Fruit fly (Drosophila melanogaster) whole organism: Measurements from ENCODE around the gene CG42724.

Experiments
- CG8478 ChIP-seq: fragments of >200 bp; optimal IDR thresholded peaks from 2 replicates; lab custom pipeline; 2018; ENCODE audit warnings: inconsistent platforms
- Dll ChIP-seq: fragments of >200 bp; optimal IDR thresholded peaks from 2 replicates; lab custom pipeline; 2017
- EcR ChIP-seq, 2 experiments: fragments of >200 bp; optimal IDR thresholded peaks; 2 replicates each; lab custom pipeline; 2017; ENCODE audit warnings: missing biosample characterization in 2 of 2, missing genetic modification characterization in 2 of 2, missing genetic modification reagents in 2 of 2
- pan ChIP-seq: fragments of >200 bp; optimal IDR thresholded peaks from 2 replicates; lab custom pipeline; 2017
- psq ChIP-seq: fragments of >200 bp; optimal IDR thresholded peaks from 2 replicates; lab custom pipeline; 2017
- usp ChIP-seq: fragments of >200 bp; optimal IDR thresholded peaks from 2 replicates; lab custom pipeline; 2017; ENCODE audit warnings: missing biosample characterization, missing genetic modification characterization, mixed read lengths

CG42724 gene

DNA sequence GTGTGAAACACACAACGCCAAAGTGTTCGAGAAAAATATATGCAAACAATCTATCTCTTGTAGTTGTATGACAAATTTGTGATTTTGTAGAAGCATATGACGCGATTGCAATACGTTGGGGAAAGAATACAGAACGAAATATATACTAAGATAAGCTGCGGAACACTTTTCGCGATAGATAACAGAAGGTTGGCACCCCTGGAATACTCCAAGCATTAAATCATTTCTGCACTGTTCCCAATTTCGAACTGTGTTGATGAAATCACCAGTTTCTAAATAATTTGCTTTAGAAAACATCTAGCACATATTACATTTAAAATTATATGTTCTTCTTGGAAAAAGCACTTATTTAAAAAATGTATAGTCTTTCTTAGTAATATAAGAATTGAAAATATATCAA is 13.7 kb downstream of the CG42724 start:
- no peak for TF ChIP-seq CG8478 (lab: Kevin White, UChicago)
- no peak for TF ChIP-seq pan (lab: Kevin White, UChicago)
- TF ChIP-seq psq = no peak
- TF ChIP-seq EcR (GFP tag; optimal IDR thresholded peaks at IDR 0.05; lab: Kevin White, UChicago) = no peak
- no peak for TF ChIP-seq Dll (lab: Kevin White, UChicago)
- no peak for TF ChIP-seq usp (GFP tag; lab: Kevin White, UChicago)

DNA sequence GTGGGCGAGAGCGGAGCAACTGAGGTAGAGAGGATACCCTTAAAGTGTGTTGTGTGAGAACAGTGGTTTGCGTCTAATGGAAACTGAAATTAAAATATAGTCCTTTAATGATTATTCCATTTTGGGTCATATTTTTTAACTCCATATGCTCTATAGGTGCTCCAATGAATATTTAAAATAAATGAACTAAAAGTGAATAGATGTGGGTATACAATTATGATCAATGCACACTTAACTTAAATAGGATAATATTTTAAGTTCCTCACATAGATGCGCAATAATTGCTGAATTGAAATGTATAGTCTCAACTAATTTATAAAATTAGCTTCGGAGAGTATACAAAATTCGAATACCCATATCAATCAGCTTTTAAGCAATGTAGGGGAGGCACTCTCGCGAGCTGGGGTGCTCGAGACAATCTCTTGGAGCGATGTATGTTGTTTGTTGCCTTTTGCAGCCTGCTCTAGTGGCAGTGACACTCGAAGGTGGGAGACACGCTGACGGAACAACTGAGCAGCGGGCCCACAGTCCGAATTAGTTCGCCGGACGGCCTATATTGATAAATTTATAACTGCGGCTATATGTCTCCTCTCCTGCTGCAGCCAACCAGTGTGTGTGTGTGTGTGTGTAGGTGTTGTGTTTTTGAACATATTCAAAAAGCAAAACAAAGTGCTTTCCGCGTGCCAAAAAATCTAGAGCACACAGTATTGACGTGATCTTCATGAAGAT is 14.3 kb downstream of the CG42724 start:
- TF ChIP-seq CG8478 (lab: Kevin White, UChicago) (no peak), psq (no peak), usp (GFP tag; lab: Kevin White, UChicago) (no peak), EcR (GFP tag; optimal IDR thresholded peaks at IDR 0.05; lab: Kevin White, UChicago) (no peak), pan (lab: Kevin White, UChicago) (no peak), Dll (lab: Kevin White, UChicago) (no peak)

DNA sequence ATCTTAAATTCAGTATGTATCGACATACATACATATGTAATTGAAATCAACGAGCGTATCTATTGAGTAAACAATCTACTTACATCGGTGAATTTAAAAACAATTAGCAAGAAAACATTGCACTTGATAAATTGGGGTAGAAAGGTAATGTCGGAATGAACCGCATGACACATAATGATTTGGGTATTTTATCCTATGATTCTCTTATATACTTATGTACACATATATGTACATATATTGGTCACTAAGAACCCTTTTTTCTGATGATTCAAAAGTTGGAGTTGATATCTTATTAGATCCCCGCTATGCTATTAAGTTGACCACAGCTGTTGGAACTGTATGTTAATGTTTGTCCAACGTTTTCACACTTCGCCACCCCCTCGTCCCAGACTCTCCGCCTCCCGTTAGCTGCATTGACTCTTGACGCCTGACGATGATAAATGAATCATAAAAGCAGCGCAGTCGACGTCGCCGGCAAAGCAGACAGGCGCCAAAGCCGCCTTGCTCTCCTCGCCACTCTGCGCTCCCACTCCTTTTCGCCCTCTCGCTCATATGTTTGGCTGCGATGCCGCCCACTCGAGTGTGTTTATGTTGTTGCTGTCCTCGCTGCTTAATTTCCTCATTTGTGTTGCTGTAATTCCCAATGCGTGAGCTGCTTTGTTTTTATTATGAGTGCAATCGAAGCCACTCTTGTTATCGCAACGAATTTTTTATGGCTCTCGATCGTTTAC is 15.0 kb downstream of the CG42724 start:
- TF ChIP-seq Dll (lab: Kevin White, UChicago) = no peak
- no peak for TF ChIP-seq psq
- no peak for TF ChIP-seq usp (GFP tag; lab: Kevin White, UChicago)
- no peak for TF ChIP-seq pan (lab: Kevin White, UChicago)
- TF ChIP-seq EcR (GFP tag; optimal IDR thresholded peaks at IDR 0.05; lab: Kevin White, UChicago) = no peak
- TF ChIP-seq CG8478 (lab: Kevin White, UChicago) = no peak

dm6 chr3R:6352436-6352835 is 15.7 kb downstream of the CG42724 start:
- TF ChIP-seq CG8478 (lab: Kevin White, UChicago) = no peak
- peak; percentile 31 for TF ChIP-seq pan (lab: Kevin White, UChicago)

DNA sequence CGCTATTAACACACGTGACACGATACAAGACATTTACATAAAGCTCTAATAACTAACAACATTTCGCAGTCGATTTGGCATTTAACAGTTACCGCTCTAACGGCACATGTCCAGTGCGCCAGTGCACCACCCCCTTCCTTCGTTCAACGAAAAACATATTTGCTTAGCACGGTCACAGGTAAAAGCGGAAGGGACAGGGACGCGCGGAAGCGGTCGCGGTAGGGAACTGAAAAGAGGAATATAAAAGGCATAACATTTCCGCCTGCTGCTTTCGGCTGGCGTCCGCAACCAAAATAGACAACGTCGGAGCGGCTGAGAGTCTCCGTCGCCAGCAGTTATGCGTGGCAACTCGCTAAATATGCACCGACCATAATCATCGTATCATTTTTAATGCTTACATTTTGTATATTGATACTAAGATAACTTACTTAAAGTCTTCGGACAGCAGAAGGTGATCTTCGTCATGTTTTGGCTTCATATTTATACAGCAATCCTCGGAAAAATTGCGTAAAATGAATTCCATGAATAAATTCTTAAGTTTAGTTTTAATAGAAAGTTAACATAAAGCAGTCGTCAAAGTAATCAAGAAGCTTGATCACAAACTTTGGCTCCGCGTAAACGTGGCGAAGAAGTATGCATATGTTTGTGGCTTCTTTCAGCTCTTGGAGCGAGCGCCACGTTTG is 16.3 kb downstream of the CG42724 start:
- no peak for TF ChIP-seq pan (lab: Kevin White, UChicago)

- peak; percentile 23 for TF ChIP-seq Dll (lab: Kevin White, UChicago)
- no peak for TF ChIP-seq CG8478 (lab: Kevin White, UChicago)
These were observed 16.9 kb downstream of the CG42724 start for dm6 chr3R:6351181-6351580.

- TF ChIP-seq psq (no peak), EcR (GFP tag; optimal IDR thresholded peaks at IDR 0.05; lab: Kevin White, UChicago) (no peak), CG8478 (lab: Kevin White, UChicago) (no peak), usp (GFP tag; lab: Kevin White, UChicago) (no peak), Dll (lab: Kevin White, UChicago) (no peak), pan (lab: Kevin White, UChicago) (no peak)
These were observed 17.3 kb downstream of the CG42724 start, which contains the start of gene Pak for dm6 chr3R:6350755-6351154. Gene Pak (plus strand): TSS chr3R:6350896.

- TF ChIP-seq psq = no peak
- no peak for TF ChIP-seq EcR (GFP tag; optimal IDR thresholded peaks at IDR 0.05; lab: Kevin White, UChicago)
- TF ChIP-seq usp (GFP tag; lab: Kevin White, UChicago) = no peak
- no peak for TF ChIP-seq pan (lab: Kevin White, UChicago)
- TF ChIP-seq Dll (lab: Kevin White, UChicago) = no peak
- no peak for TF ChIP-seq CG8478 (lab: Kevin White, UChicago)
These were observed 19.1 kb downstream of the CG42724 start, which contains the start of gene Hr83 for dm6 chr3R:6348943-6349342. Gene Hr83 (plus strand): TSS chr3R:6349243.

DNA sequence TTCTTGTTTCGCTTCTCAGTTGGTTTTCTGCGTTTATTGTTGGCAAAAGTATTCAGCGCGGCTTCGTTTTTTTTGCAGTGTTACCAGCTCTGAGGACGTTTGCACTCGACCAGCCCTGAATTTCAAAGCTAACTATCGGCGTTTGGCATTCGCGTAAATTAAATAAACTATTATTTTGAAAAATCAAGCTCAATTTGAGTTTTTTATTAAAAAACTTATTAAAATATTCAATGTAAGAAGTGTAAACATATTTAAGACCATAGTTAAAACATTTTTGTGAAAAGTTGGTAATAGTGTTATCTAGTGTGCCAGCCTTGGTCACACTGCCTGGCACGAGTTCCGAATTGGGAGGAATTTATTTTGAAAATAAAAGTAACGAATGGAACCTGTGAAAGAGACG is 22.3 kb downstream of the CG42724 start, which contains the start of the genes SmD2 and CG18048:
Gene SmD2, minus strand, starts transcription at position 98 of the 400 bp plus-strand sequence.
Gene CG18048, plus strand, starts transcription at position 298 of the 400 bp plus-strand sequence.
- TF ChIP-seq Dll (lab: Kevin White, UChicago) = no peak
- no peak for TF ChIP-seq pan (lab: Kevin White, UChicago)
- no peak for TF ChIP-seq EcR (GFP tag; optimal IDR thresholded peaks at IDR 0.05; lab: Kevin White, UChicago)
- no peak for TF ChIP-seq usp (GFP tag; lab: Kevin White, UChicago)
- no peak for TF ChIP-seq CG8478 (lab: Kevin White, UChicago)
- no peak for TF ChIP-seq psq

DNA sequence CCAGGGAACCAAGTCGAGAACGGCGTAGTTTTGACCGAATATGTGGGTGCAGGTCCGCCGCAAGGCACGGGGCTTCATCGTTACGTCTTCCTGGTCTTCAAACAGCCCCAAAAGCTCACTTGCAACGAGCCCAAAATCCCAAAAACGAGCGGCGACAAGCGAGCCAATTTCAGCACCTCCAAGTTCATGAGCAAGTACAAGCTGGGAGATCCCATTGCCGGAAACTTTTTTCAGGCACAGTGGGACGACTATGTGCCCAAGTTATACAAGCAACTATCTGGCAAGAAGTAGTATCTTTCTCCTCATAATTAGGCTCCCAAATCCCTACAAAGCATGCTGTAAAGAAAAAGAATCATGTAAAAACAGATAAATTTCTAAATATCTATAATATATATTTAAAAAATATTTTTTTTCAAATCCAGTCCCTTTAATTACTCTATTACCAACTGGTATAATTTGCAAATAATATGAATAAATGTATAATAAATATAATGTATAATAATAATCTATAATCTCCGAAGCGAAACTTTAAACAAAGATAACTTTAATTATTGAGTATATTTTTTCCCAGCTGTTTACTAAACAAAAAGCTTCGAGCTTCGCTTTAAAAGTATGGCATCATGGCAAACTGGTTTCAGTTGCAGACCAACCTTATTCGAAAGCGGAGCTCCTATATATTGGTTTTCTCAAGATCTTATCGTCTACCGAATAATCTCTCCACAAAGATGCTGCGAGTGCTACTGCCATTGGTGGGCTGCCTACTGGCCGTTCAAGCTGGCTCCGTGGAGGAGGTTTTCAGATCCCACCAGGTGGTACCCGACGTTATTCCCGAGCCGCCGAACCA is 24.5 kb downstream of the CG42724 start, which contains the start of gene CG17919:
Gene CG17919, plus strand, starts transcription at position 634 of the 844 bp plus-strand sequence.
- no peak for TF ChIP-seq pan (lab: Kevin White, UChicago)

dm6 chr3R:6342702-6343101 is 25.4 kb downstream of the CG42724 start, which contains the start of gene CG10298:
Gene CG10298 (plus strand): TSS chr3R:6343002.
- TF ChIP-seq EcR (GFP tag; optimal IDR thresholded peaks at IDR 0.05; lab: Kevin White, UChicago) = no peak
- no peak for TF ChIP-seq Dll (lab: Kevin White, UChicago)
- no peak for TF ChIP-seq CG8478 (lab: Kevin White, UChicago)
- TF ChIP-seq psq = no peak
- TF ChIP-seq pan (lab: Kevin White, UChicago) = no peak
- no peak for TF ChIP-seq usp (GFP tag; lab: Kevin White, UChicago)
